Fruit fly (Drosophila melanogaster): Measurements from ENCODE around the gene Sfp33A3.

- TF ChIP-seq CTCF (optimal IDR thresholded peaks at IDR 0.05) (no peak), CG8478 (optimal IDR thresholded peaks at IDR 0.05) (no peak)
Observed at dm6 chr2L:11853130-11853529, 13.4 kb downstream of the Sfp33A3 start, which contains the start of gene CG42751.

All from S2 (cell line).